Worm (Caenorhabditis elegans): ENCODE measurements around the gene ZK470.1.

The ZK470.1 gene

DNA sequence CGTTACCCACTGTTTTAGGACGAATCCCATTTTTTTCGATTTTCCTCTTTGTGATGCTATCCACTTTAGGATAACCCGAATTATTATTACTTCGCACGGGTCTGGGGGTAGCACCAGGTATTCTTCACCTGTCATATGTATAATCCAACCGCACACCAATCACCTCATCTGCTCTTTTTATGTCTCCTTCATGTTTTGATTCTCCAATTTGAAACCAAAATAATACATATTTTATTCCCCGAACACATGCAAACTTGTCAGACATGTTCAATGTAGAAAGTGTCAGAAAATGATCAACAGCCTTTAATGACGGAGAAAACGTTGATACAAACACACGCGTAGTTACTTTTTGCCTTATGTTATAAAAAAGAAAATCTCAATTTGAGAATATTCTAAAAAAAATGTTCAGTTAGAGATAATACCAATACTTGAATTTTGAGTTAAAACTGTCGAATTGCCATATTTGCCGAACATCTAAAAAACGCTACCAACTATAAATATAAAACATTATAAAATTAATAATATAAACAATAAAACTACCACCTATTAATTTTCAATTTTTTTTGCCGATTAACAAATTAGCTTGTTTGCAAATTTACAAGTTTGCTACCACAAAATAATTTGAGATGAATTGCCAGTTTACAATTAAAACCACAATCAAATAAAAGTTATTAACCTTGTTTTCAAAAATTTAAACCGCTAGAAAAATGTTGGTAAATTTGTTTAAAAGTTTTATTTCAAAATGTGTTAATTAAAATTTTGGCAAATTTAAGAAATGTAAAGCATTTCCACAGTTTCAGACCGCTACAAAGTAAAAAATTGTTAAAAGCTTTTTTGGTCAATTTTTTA is 15.7 kb upstream of the ZK470.1 start (continued):
- TF ChIP-seq nfya-2 (GFP tag; IDR thresholded peaks at IDR 0.05): peak; percentile 59; the same call in 1 of the 2 replicates
- TF ChIP-seq dox-1 (GFP tag; IDR thresholded peaks at IDR 0.05): peak; percentile 53
- no peak for TF ChIP-seq hlh-26 (GFP tag; conservative IDR thresholded peaks at IDR 0.05)
- no peak for TF ChIP-seq rec-8 (tag; optimal IDR thresholded peaks at IDR 0.05)
- TF ChIP-seq ztf-26 (tag; optimal IDR thresholded peaks at IDR 0.05): no peak
- no peak for TF ChIP-seq T26A5.8 (tag; optimal IDR thresholded peaks at IDR 0.05)
- no peak for TF ChIP-seq die-1 (tag; optimal IDR thresholded peaks at IDR 0.05)
- peak; percentile 73 for TF ChIP-seq madf-10 (tag; optimal IDR thresholded peaks at IDR 0.05)
- TF ChIP-seq ceh-27 (GFP tag; optimal IDR thresholded peaks at IDR 0.05): no peak
- TF ChIP-seq C17E4.6 (GFP tag; IDR thresholded peaks at IDR 0.05): no peak
- TF ChIP-seq snpc-1.1 (tag; optimal IDR thresholded peaks at IDR 0.05; ENCODE audit: insufficient read depth): no peak
- no peak for TF ChIP-seq efl-1 (GFP tag; optimal IDR thresholded peaks at IDR 0.05)
- TF ChIP-seq mel-28 (tag; optimal IDR thresholded peaks at IDR 0.05; ENCODE audit: borderline replicate concordance): no peak
- TF ChIP-seq lin-35 (GFP tag; optimal IDR thresholded peaks at IDR 0.05): peak in 1 of 3 experiments; percentile 78
- TF ChIP-seq ztf-22 (GFP tag; optimal IDR thresholded peaks at IDR 0.05): no peak
- TF ChIP-seq bed-1 (GFP tag; IDR thresholded peaks at IDR 0.05): no peak
- peak; percentile 12 for TF ChIP-seq ama-1 (optimal IDR thresholded peaks at IDR 0.05)
- TF ChIP-seq ama-1 (GFP tag; optimal IDR thresholded peaks at IDR 0.05): no peak
- no peak; the same call in 1 of the 2 replicates for TF ChIP-seq hmg-1.2 (GFP tag; IDR thresholded peaks at IDR 0.05)
- peak; percentile 33 for TF ChIP-seq ZK185.1 (tag; optimal IDR thresholded peaks at IDR 0.05; ENCODE audit: poor library complexity, severe bottlenecking)
- TF ChIP-seq hsf-1 (GFP tag; IDR thresholded peaks at IDR 0.05): no peak
- no peak for TF ChIP-seq hlh-12 (tag; optimal IDR thresholded peaks at IDR 0.05)
- TF ChIP-seq Y95B8A.8 (GFP tag; IDR thresholded peaks at IDR 0.05): no peak
- peak; percentile 25 for TF ChIP-seq tlf-1 (GFP tag; optimal IDR thresholded peaks at IDR 0.05)
- TF ChIP-seq him-1 (tag; optimal IDR thresholded peaks at IDR 0.05): no peak
- peak; percentile 47; the same call in 1 of the 2 replicates for TF ChIP-seq egl-18 (GFP tag; IDR thresholded peaks at IDR 0.05)
- no peak for TF ChIP-seq madf-8 (GFP tag; conservative IDR thresholded peaks at IDR 0.05)
- peak; percentile 6 for TF ChIP-seq unc-130 (GFP tag; optimal IDR thresholded peaks at IDR 0.05)
- TF ChIP-seq lin-54 (GFP tag; optimal IDR thresholded peaks at IDR 0.05): no peak
- peak; percentile 81 for TF ChIP-seq nfyb-1 (GFP tag; IDR thresholded peaks at IDR 0.05)
- TF ChIP-seq hrde-1 (tag; optimal IDR thresholded peaks at IDR 0.05; ENCODE audit: borderline replicate concordance): no peak
- no peak for TF ChIP-seq dpl-1 (GFP tag; optimal IDR thresholded peaks at IDR 0.05)
- no peak; the same call in 1 of the 2 replicates for TF ChIP-seq lin-26 (GFP tag; IDR thresholded peaks at IDR 0.05)
- TF ChIP-seq sptf-2 (GFP tag; optimal IDR thresholded peaks at IDR 0.05): no peak
- TF ChIP-seq bed-2 (GFP tag; IDR thresholded peaks at IDR 0.05): no peak
- no peak for TF ChIP-seq attf-6 (GFP tag; IDR thresholded peaks at IDR 0.05)
- no peak for TF ChIP-seq egl-44 (GFP tag; IDR thresholded peaks at IDR 0.05)
- TF ChIP-seq fkh-3 (tag; optimal IDR thresholded peaks at IDR 0.05): no peak
- TF ChIP-seq ztf-3 (GFP tag; optimal IDR thresholded peaks at IDR 0.05): peak; percentile 61
- TF ChIP-seq ztf-6 (GFP tag; IDR thresholded peaks at IDR 0.05): no peak
- peak; percentile 1 to 31 for TF ChIP-seq let-607 (tag; optimal IDR thresholded peaks at IDR 0.05)
- TF ChIP-seq F49E8.2 (tag; optimal IDR thresholded peaks at IDR 0.05; ENCODE audit: insufficient read depth): no peak
- no peak for TF ChIP-seq Y67H2A.10 (GFP tag; conservative IDR thresholded peaks at IDR 0.05)
- TF ChIP-seq cebp-1 (GFP tag; IDR thresholded peaks at IDR 0.05): no peak
- peak; percentile 60 for TF ChIP-seq cebp-1 (tag; optimal IDR thresholded peaks at IDR 0.05)
- no peak for TF ChIP-seq T07F8.4 (tag; optimal IDR thresholded peaks at IDR 0.05)

All from whole organism, young adult.